Worm (Caenorhabditis elegans) whole organism, L4 larva: Measurements from ENCODE around the gene Y43F8B.12.

ENCODE experiments used
- aly-2 ChIP-seq: sonication (generic microtip); optimal IDR thresholded peaks from 2 replicates; lab custom pipeline; 2018; ENCODE audit warnings: missing biosample characterization, missing genetic modification characterization
- attf-4 ChIP-seq: sonication (generic microtip); optimal IDR thresholded peaks from 3 replicates; lab custom pipeline; 2017; ENCODE audit warnings: missing biosample characterization, missing genetic modification characterization
- ceh-28 ChIP-seq: fragments of 150-350 bp; optimal IDR thresholded peaks from 2 replicates; lab custom pipeline; 2014; ENCODE audit warnings: missing biosample characterization, missing genetic modification reagents, missing genetic modification characterization
- dpl-1 ChIP-seq: fragments of 150-350 bp; optimal IDR thresholded peaks from 2 replicates; lab custom pipeline; 2014; ENCODE audit warnings: missing biosample characterization, missing genetic modification reagents, missing genetic modification characterization
- lin-38 ChIP-seq: fragments of 200-800 bp; sonication (Bioruptor generic); IDR thresholded peaks from 2 replicates; pipeline ENCODE4 v1.3.6; 2022; ENCODE audit warnings: missing genetic modification reagents, missing genetic modification characterization, missing compliant biosample characterization
- nhr-237 ChIP-seq: sonication (generic microtip); optimal IDR thresholded peaks from 2 replicates; lab custom pipeline; 2017; ENCODE audit warnings: missing biosample characterization, missing genetic modification characterization
- skn-1 ChIP-seq: fragments of 150-350 bp; optimal IDR thresholded peaks from 2 replicates; lab custom pipeline; 2014; ENCODE audit warnings: missing biosample characterization, missing genetic modification characterization
- unc-39 ChIP-seq: sonication (generic microtip); optimal IDR thresholded peaks from 2 replicates; lab custom pipeline; 2017; ENCODE audit warnings: missing biosample characterization, missing genetic modification characterization

DNA sequence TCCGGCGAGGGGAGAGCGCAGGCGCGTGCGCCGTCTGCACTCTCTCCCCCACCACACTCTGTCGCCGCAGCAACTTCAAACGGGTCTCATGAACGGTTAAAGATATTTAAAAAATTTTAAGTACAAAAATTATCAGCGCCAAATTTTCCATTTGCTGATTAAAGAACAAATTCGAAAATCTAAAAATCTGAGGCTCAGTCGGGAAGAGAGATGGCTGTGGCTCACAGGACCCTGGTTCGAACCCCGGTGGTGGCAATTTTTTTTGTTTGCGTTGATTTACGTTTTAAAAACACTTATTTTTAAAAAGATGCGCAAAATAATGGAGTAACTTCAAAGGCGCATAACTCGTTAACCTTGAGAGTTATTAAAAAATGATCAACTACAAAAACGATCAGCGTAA, 28.9 kb downstream of the Y43F8B.12 start:
- TF ChIP-seq aly-2 (tag; lab: Kevin White, UChicago): no peak
- TF ChIP-seq dpl-1 (GFP tag; lab: Kevin White, UChicago): no peak
- TF ChIP-seq skn-1 (tag; lab: Kevin White, UChicago): no peak
- TF ChIP-seq nhr-237: no peak
- no peak for TF ChIP-seq attf-4
- no peak for TF ChIP-seq unc-39 (tag; lab: Kevin White, UChicago)
- no peak for TF ChIP-seq ceh-28
- no peak for TF ChIP-seq lin-38 (GFP tag; lab: Robert Waterston, UW)
